Worm (Caenorhabditis elegans) whole organism, mixed stage, embryonic: Measurements from ENCODE around the gene cfp-1.

Experiments
- ces-1 ChIP-seq: fragments of 150-350 bp; optimal IDR thresholded peaks from 2 replicates; lab custom pipeline; 2014; ENCODE audit warnings: missing biosample characterization, missing genetic modification reagents, missing genetic modification characterization
- ham-2 ChIP-seq: fragments of 200-800 bp; sonication (Bioruptor generic); optimal IDR thresholded peaks from 2 replicates; lab custom pipeline; 2018; ENCODE audit warnings: mild to moderate bottlenecking, missing genetic modification characterization, missing compliant biosample characterization
- nhr-237 ChIP-seq: fragments of 150-350 bp; optimal IDR thresholded peaks from 2 replicates; lab custom pipeline; 2014; ENCODE audit warnings: missing biosample characterization, missing genetic modification characterization
- nhr-28 ChIP-seq: fragments of 150-350 bp; optimal IDR thresholded peaks from 2 replicates; lab custom pipeline; 2014; ENCODE audit warnings: missing biosample characterization, missing genetic modification characterization

DNA sequence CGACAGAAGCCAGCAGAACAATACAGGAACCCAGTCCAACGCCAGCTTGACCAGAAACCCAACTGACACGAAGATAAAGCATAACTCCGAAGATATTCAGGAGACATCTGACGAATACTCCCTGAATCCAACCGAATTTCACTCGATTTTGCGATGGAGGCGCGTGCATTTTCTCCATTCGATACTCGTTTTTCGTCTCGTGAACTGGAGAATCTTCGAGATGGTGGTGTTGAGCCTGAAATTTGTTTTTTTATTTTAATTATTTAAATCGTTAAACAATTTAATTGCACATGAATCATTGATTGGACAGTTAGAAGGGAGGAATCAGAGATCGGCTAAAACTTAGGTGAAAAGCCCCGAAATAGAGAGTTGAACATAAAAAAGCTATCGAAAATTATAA, 37.1 kb downstream of the cfp-1 start:
- TF ChIP-seq nhr-237: no peak
- no peak for TF ChIP-seq ces-1 (GFP tag; lab: Kevin White, UChicago)
- TF ChIP-seq ham-2 (GFP tag; lab: Kevin White, UChicago): no peak
- no peak for TF ChIP-seq nhr-28 (tag; lab: Kevin White, UChicago)
